Fruit fly (Drosophila melanogaster) whole organism, embryonic: Measurements from ENCODE around the gene Gs2.

Experiments used
- Ada2b ChIP-seq: fragments of 200-800 bp; sonication (Bioruptor generic); IDR thresholded peaks from 2 replicates; pipeline ENCODE4 v1.3.6; 2022; ENCODE audit warnings: missing biosample characterization, missing genetic modification characterization
- Adf1 ChIP-seq: fragments of 200-800 bp; sonication (Bioruptor generic); IDR thresholded peaks from 2 replicates; pipeline ENCODE4 v1.3.6; 2022; ENCODE audit warnings: missing biosample characterization, missing genetic modification characterization
- C15 ChIP-seq: fragments of 200-800 bp; sonication (Bioruptor generic); IDR thresholded peaks from 3 replicates; pipeline ENCODE4 v1.3.6; 2022; ENCODE audit warnings: missing biosample characterization, missing genetic modification characterization
- CG11398 ChIP-seq: fragments of 200-800 bp; sonication (Bioruptor generic); optimal IDR thresholded peaks from 2 replicates; lab custom pipeline; 2016; ENCODE audit warnings: missing biosample characterization, missing genetic modification characterization
- CG14014 ChIP-seq: fragments of 200-800 bp; sonication (Bioruptor generic); IDR thresholded peaks from 2 replicates; pipeline ENCODE4 v1.3.6; 2022; ENCODE audit warnings: missing biosample characterization, missing genetic modification characterization
- CG14710 ChIP-seq: fragments of 200-800 bp; sonication (Bioruptor generic); optimal IDR thresholded peaks from 3 replicates; lab custom pipeline; 2019; ENCODE audit warnings: missing biosample characterization, mild to moderate bottlenecking, missing genetic modification characterization, moderate library complexity
- CG15601 ChIP-seq: fragments of 200-800 bp; sonication (Bioruptor generic); optimal IDR thresholded peaks from 3 replicates; lab custom pipeline; 2019; ENCODE audit warnings: missing biosample characterization, mild to moderate bottlenecking, missing genetic modification characterization, moderate library complexity
- CG15696 ChIP-seq: fragments of 200-800 bp; sonication (Bioruptor generic); optimal IDR thresholded peaks from 2 replicates; lab custom pipeline; 2019; ENCODE audit warnings: missing biosample characterization, mild to moderate bottlenecking, missing genetic modification characterization, moderate library complexity
- CG16863 ChIP-seq: fragments of 200-800 bp; sonication (Bioruptor generic); optimal IDR thresholded peaks from 3 replicates; lab custom pipeline; 2016; ENCODE audit warnings: missing biosample characterization, missing genetic modification characterization
- CG1792 ChIP-seq: fragments of 200-800 bp; sonication (Bioruptor generic); optimal IDR thresholded peaks from 2 replicates; lab custom pipeline; 2016; ENCODE audit warnings: missing biosample characterization, missing genetic modification characterization
- CG2678 ChIP-seq: fragments of 200-800 bp; sonication (Bioruptor generic); optimal IDR thresholded peaks from 3 replicates; lab custom pipeline; 2019; ENCODE audit warnings: missing biosample characterization, mild to moderate bottlenecking, missing genetic modification characterization, moderate library complexity
- CG3847 ChIP-seq: fragments of 200-800 bp; sonication (Bioruptor generic); IDR thresholded peaks from 2 replicates; pipeline ENCODE4 v1.3.6; 2022; ENCODE audit warnings: missing biosample characterization, missing genetic modification characterization
- CG4404 ChIP-seq: fragments of 200-800 bp; sonication (Bioruptor generic); IDR thresholded peaks from 2 replicates; pipeline ENCODE4 v1.3.6; 2022; ENCODE audit warnings: missing biosample characterization, missing genetic modification characterization
- CG4707 ChIP-seq: fragments of 200-800 bp; sonication (Bioruptor generic); optimal IDR thresholded peaks from 2 replicates; lab custom pipeline; 2018; ENCODE audit warnings: missing biosample characterization, mild to moderate bottlenecking, missing genetic modification characterization, moderate library complexity
- CG6791 ChIP-seq: fragments of 200-800 bp; sonication (Bioruptor generic); IDR thresholded peaks from 3 replicates; pipeline ENCODE4 v1.3.6; 2022; ENCODE audit warnings: missing biosample characterization, missing genetic modification characterization; ENCODE audit not compliant: partially characterized antibody
- CG7372 ChIP-seq: fragments of 200-800 bp; sonication (Bioruptor generic); IDR thresholded peaks from 2 replicates; pipeline ENCODE4 v1.3.6; 2022; ENCODE audit warnings: missing biosample characterization, missing genetic modification characterization
- CG7745 ChIP-seq: fragments of 200-800 bp; sonication (Bioruptor generic); optimal IDR thresholded peaks from 2 replicates; lab custom pipeline; 2018; ENCODE audit warnings: missing biosample characterization, mild to moderate bottlenecking, missing genetic modification characterization, moderate library complexity
- CG8089 ChIP-seq: fragments of 200-800 bp; sonication (Bioruptor generic); optimal IDR thresholded peaks from 3 replicates; lab custom pipeline; 2016; ENCODE audit warnings: missing biosample characterization, missing genetic modification characterization
- Dp ChIP-seq: fragments of 200-800 bp; sonication (Bioruptor generic); optimal IDR thresholded peaks from 2 replicates; lab custom pipeline; 2018; ENCODE audit warnings: missing biosample characterization, mild to moderate bottlenecking, missing genetic modification characterization, moderate library complexity
- Fer3 ChIP-seq: fragments of 200-800 bp; sonication (Bioruptor generic); optimal IDR thresholded peaks from 2 replicates; lab custom pipeline; 2018; ENCODE audit warnings: missing biosample characterization, mild to moderate bottlenecking, missing genetic modification characterization, moderate library complexity
- GATAe ChIP-seq: fragments of 200-800 bp; sonication (Bioruptor generic); conservative IDR thresholded peaks from 2 replicates; pipeline ENCODE4 v1.3.6; 2022; ENCODE audit warnings: missing biosample characterization, missing genetic modification characterization
- Hmr ChIP-seq: fragments of 200-800 bp; sonication (Bioruptor generic); optimal IDR thresholded peaks from 3 replicates; lab custom pipeline; 2017; ENCODE audit warnings: mild to moderate bottlenecking, missing biosample characterization, missing genetic modification reagents, missing genetic modification characterization
- Hmx ChIP-seq: fragments of 200-800 bp; sonication (Bioruptor generic); optimal IDR thresholded peaks from 2 replicates; lab custom pipeline; 2016; ENCODE audit warnings: missing biosample characterization, missing genetic modification characterization
- Hr78 ChIP-seq, 2 experiments: fragments of 200-800 bp in 1 of 2; fragments of >200 bp in 1 of 2; sonication (Bioruptor generic) in 1 of 2; optimal IDR thresholded peaks; 2 replicates each; lab custom pipeline; 2017 to 2019; ENCODE audit warnings: missing biosample characterization in 2 of 2, missing genetic modification characterization in 2 of 2, mild to moderate bottlenecking in 1 of 2, moderate library complexity in 1 of 2
- Jarid2 ChIP-seq: fragments of 200-800 bp; sonication (Bioruptor generic); optimal IDR thresholded peaks from 3 replicates; lab custom pipeline; 2017; ENCODE audit warnings: mild to moderate bottlenecking, missing biosample characterization, missing genetic modification reagents, missing genetic modification characterization
- Kr ChIP-seq: fragments of 200-800 bp; sonication (Bioruptor generic); optimal IDR thresholded peaks from 2 replicates; lab custom pipeline; 2017; ENCODE audit warnings: missing biosample characterization, mild to moderate bottlenecking, missing genetic modification characterization
- Nf-YA ChIP-seq: fragments of 200-800 bp; sonication (Bioruptor generic); IDR thresholded peaks from 2 replicates; pipeline ENCODE4 v1.3.6; 2022; ENCODE audit warnings: missing biosample characterization, missing genetic modification characterization
- Nf-YC ChIP-seq: fragments of 200-800 bp; optimal IDR thresholded peaks from 3 replicates; lab custom pipeline; 2019; ENCODE audit warnings: missing biosample characterization, mild to moderate bottlenecking, missing genetic modification characterization, moderate library complexity
- Pdp1 ChIP-seq, 2 experiments: fragments of 200-800 bp; sonication (Bioruptor generic); optimal IDR thresholded peaks; 3 replicates each; lab custom pipeline; 2016; ENCODE audit warnings: missing biosample characterization in 2 of 2, missing genetic modification characterization in 2 of 2, mild to moderate bottlenecking in 1 of 2, moderate library complexity in 1 of 2
- Sox102F ChIP-seq: fragments of 200-800 bp; sonication (Bioruptor generic); optimal IDR thresholded peaks from 2 replicates; lab custom pipeline; 2018; ENCODE audit warnings: missing biosample characterization, mild to moderate bottlenecking, missing genetic modification characterization, moderate library complexity
- Spps ChIP-seq: fragments of 200-800 bp; sonication (Bioruptor generic); optimal IDR thresholded peaks from 2 replicates; lab custom pipeline; 2018; ENCODE audit warnings: missing biosample characterization, mild to moderate bottlenecking, missing genetic modification characterization
- Usf ChIP-seq: fragments of 200-800 bp; sonication (Bioruptor generic); optimal IDR thresholded peaks from 2 replicates; lab custom pipeline; 2017; ENCODE audit warnings: missing genotype, missing biosample characterization, missing genetic modification characterization
- YL-1 ChIP-seq: fragments of 200-800 bp; sonication (Bioruptor generic); optimal IDR thresholded peaks from 3 replicates; lab custom pipeline; 2017; ENCODE audit warnings: missing biosample characterization, mild to moderate bottlenecking, missing genetic modification characterization
- ash1 ChIP-seq: fragments of 200-800 bp; sonication (Bioruptor generic); optimal IDR thresholded peaks from 2 replicates; lab custom pipeline; 2018; ENCODE audit warnings: missing biosample characterization, mild to moderate bottlenecking, missing genetic modification characterization
- bsh ChIP-seq, 2 experiments: fragments of 200-800 bp; sonication (Bioruptor generic); optimal IDR thresholded peaks; 2 replicates each; lab custom pipeline; 2017 to 2018; ENCODE audit warnings: mild to moderate bottlenecking in 2 of 2, missing biosample characterization in 2 of 2, missing genetic modification characterization in 2 of 2, moderate library complexity in 1 of 2
- btn ChIP-seq: fragments of 200-800 bp; sonication (Bioruptor generic); optimal IDR thresholded peaks from 2 replicates; lab custom pipeline; 2016; ENCODE audit warnings: missing biosample characterization, missing genetic modification characterization
- da ChIP-seq: fragments of 200-800 bp; sonication (Bioruptor generic); optimal IDR thresholded peaks from 2 replicates; lab custom pipeline; 2016; ENCODE audit warnings: missing biosample characterization, missing genetic modification characterization
- dimm ChIP-seq: fragments of 200-800 bp; sonication (Bioruptor generic); IDR thresholded peaks from 2 replicates; pipeline ENCODE4 v1.3.6; 2022; ENCODE audit warnings: missing biosample characterization, missing genetic modification characterization
- dmrt11E ChIP-seq: fragments of 200-800 bp; sonication (Bioruptor generic); optimal IDR thresholded peaks from 3 replicates; lab custom pipeline; 2018; ENCODE audit warnings: missing biosample characterization, mild to moderate bottlenecking, missing genetic modification characterization, moderate library complexity
- en ChIP-seq: fragments of 200-800 bp; sonication (Bioruptor generic); optimal IDR thresholded peaks from 2 replicates; lab custom pipeline; 2016; ENCODE audit warnings: missing biosample characterization, missing genetic modification characterization
- grau ChIP-seq: fragments of 200-800 bp; optimal IDR thresholded peaks from 3 replicates; lab custom pipeline; 2019; ENCODE audit warnings: missing biosample characterization, mild to moderate bottlenecking, missing genetic modification characterization, moderate library complexity
- hbn ChIP-seq: fragments of 200-800 bp; sonication (Bioruptor generic); IDR thresholded peaks from 2 replicates; pipeline ENCODE4 v1.3.6; 2022; ENCODE audit warnings: missing biosample characterization, missing genetic modification characterization; ENCODE audit not compliant: partially characterized antibody
- luna ChIP-seq: fragments of 200-800 bp; sonication (Bioruptor generic); optimal IDR thresholded peaks from 2 replicates; lab custom pipeline; 2016; ENCODE audit warnings: missing biosample characterization, missing genetic modification characterization
- p53 ChIP-seq: fragments of 200-800 bp; sonication (Bioruptor generic); optimal IDR thresholded peaks from 2 replicates; lab custom pipeline; 2016; ENCODE audit warnings: missing biosample characterization, missing genetic modification characterization
- pita ChIP-seq: fragments of 200-800 bp; sonication (Bioruptor generic); optimal IDR thresholded peaks from 2 replicates; lab custom pipeline; 2017; ENCODE audit warnings: missing biosample characterization, mild to moderate bottlenecking, missing genetic modification characterization
- row ChIP-seq: fragments of 200-800 bp; sonication (Bioruptor generic); IDR thresholded peaks from 3 replicates; pipeline ENCODE4 v1.3.6; 2022; ENCODE audit warnings: missing biosample characterization, missing genetic modification characterization
- sens ChIP-seq: fragments of 200-800 bp; sonication (Bioruptor generic); peaks from one replicate; lab custom pipeline; 2016; ENCODE audit warnings: missing biosample characterization, missing genetic modification characterization
- sug ChIP-seq: fragments of 200-800 bp; optimal IDR thresholded peaks from 2 replicates; lab custom pipeline; 2019; ENCODE audit warnings: missing biosample characterization, mild to moderate bottlenecking, missing genetic modification characterization, moderate library complexity
- tio ChIP-seq: fragments of 200-800 bp; sonication (Bioruptor generic); optimal IDR thresholded peaks from 2 replicates; lab custom pipeline; 2017; ENCODE audit warnings: missing biosample characterization, missing genetic modification characterization, inconsistent platforms
- unc-4 ChIP-seq: fragments of 200-800 bp; sonication (Bioruptor generic); IDR thresholded peaks from 2 replicates; pipeline ENCODE4 v1.3.6; 2022; ENCODE audit warnings: missing biosample characterization, missing genetic modification characterization; ENCODE audit not compliant: partially characterized antibody
- yki ChIP-seq: fragments of >200 bp; optimal IDR thresholded peaks from 3 replicates; lab custom pipeline; 2018
- zfh1 ChIP-seq: fragments of 200-800 bp; sonication (Bioruptor generic); IDR thresholded peaks from 3 replicates; pipeline ENCODE4 v1.3.6; 2022; ENCODE audit warnings: missing biosample characterization, missing genetic modification characterization

The Gs2 gene

DNA sequence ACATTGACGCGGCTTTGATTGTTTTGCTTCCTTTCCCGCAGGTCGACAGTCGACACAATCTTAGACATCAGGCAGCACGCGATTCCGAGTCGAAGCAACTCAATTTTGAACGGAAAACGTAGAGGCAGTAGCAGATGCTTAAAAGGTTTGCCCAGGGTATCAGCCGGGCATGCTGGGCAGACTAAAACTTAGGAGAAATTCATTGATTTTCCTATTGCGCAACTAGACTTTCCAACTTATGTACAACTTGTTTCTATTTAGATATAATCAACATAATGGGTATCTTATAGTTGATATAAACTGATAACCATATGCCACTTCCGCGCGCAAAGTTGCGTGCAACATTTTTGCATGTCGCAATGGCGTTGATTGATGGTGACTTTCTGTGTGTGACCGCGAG, 44.1 kb downstream of the Gs2 start (continued):
- TF ChIP-seq CG15601 (tag; lab: Kevin White, UChicago) (no peak), yki (lab: Kevin White, UChicago) (no peak), CG6791 (GFP tag; lab: Robert Waterston, UW) (no peak), CG4404 (GFP tag; lab: Robert Waterston, UW) (no peak), CG14014 (GFP tag; lab: Robert Waterston, UW) (0 out of 2 replicates have a peak, but pooled peaks have one; percentile 32), Sox102F (GFP tag; lab: Kevin White, UChicago) (peak; percentile 25), unc-4 (GFP tag; lab: Robert Waterston, UW) (no peak), Jarid2 (GFP tag; lab: Kevin White, UChicago) (no peak), Pdp1 (GFP tag; optimal IDR thresholded peaks at IDR 0.05; lab: Kevin White, UChicago) (peak in 1 of 2 experiments; percentile 9), luna (no peak), dmrt11E (tag; lab: Kevin White, UChicago) (no peak), en (GFP tag; lab: Kevin White, UChicago) (no peak), CG1792 (GFP tag; lab: Kevin White, UChicago) (no peak), Fer3 (tag; lab: Kevin White, UChicago) (no peak), CG7372 (GFP tag; lab: Robert Waterston, UW) (no peak), Hmx (no peak), row (peak; percentile 49), CG15696 (tag; lab: Kevin White, UChicago) (no peak), Spps (no peak), zfh1 (peak; percentile 47; the same call in 1 of the 3 replicates), da (GFP tag; lab: Kevin White, UChicago) (no peak), bsh (GFP tag; optimal IDR thresholded peaks at IDR 0.05; lab: Kevin White, UChicago) (no peak), Kr (GFP tag; lab: Kevin White, UChicago) (no peak), Hmr (GFP tag; lab: Kevin White, UChicago) (peak; percentile 2), CG14710 (tag; lab: Kevin White, UChicago) (no peak), CG11398 (GFP tag; lab: Kevin White, UChicago) (no peak), CG16863 (no peak), CG2678 (tag; lab: Kevin White, UChicago) (peak; percentile 14), Usf (GFP tag; lab: Kevin White, UChicago) (no peak), Nf-YA (no peak), Hr78 (GFP tag; optimal IDR thresholded peaks at IDR 0.05; lab: Kevin White, UChicago) (no peak), ash1 (GFP tag; lab: Kevin White, UChicago) (no peak), sens (GFP tag; lab: Kevin White, UChicago) (peak; percentile 32), Nf-YC (no peak)

DNA sequence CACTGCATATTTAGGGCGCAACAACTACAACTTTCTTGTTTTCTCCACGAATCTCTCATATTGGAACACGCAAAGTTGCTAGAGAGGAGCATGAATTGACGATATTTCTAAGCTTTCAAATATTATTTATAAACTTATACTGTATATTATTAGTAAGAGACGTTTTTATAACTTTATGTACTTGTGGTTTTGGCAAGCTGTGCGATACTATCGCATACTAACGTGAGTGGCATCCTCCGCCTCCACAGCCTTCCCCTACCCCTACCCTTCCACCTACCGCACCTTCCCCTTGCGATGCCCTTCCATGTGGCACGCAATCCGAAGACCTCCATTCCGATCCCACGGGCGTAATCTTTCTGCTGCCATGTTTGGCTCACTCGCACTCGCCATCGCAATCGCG, 45.7 kb downstream of the Gs2 start:
- TF ChIP-seq GATAe (GFP tag; lab: Robert Waterston, UW) = no peak
- TF ChIP-seq pita (GFP tag; lab: Kevin White, UChicago) = no peak
- no peak for TF ChIP-seq Dp (GFP tag; lab: Kevin White, UChicago)
- no peak for TF ChIP-seq p53 (GFP tag; lab: Kevin White, UChicago)
- TF ChIP-seq tio (GFP tag; lab: Kevin White, UChicago) = no peak
- TF ChIP-seq hbn = 0 out of 2 replicates have a peak, but pooled peaks have one; percentile 23
- no peak for TF ChIP-seq sug
- TF ChIP-seq CG3847 = no peak
- TF ChIP-seq C15 (GFP tag; lab: Robert Waterston, UW) = no peak
- no peak for TF ChIP-seq CG4707
- TF ChIP-seq Spps = no peak
- no peak for TF ChIP-seq CG8089
- peak; percentile 33; the same call in 1 of the 2 replicates for TF ChIP-seq Ada2b (GFP tag; lab: Robert Waterston, UW)
- TF ChIP-seq dimm (GFP tag; lab: Robert Waterston, UW) = no peak
- no peak for TF ChIP-seq Hmr (GFP tag; lab: Kevin White, UChicago)
- no peak for TF ChIP-seq btn (GFP tag; lab: Kevin White, UChicago)
- TF ChIP-seq CG7745 (tag; lab: Kevin White, UChicago) = no peak
- peak; percentile 8 for TF ChIP-seq grau (tag; lab: Kevin White, UChicago)
- no peak for TF ChIP-seq YL-1 (GFP tag; lab: Kevin White, UChicago)
- no peak for TF ChIP-seq Adf1 (GFP tag; lab: Robert Waterston, UW)
